Worm (Caenorhabditis elegans) whole organism, young adult: Measurements from ENCODE around the gene cbs-2.

ENCODE experiments used
- D2030.7 ChIP-seq: fragments of 200-800 bp; sonication (Bioruptor generic); IDR thresholded peaks from 2 replicates; pipeline ENCODE4 v1.3.6; 2022; ENCODE audit warnings: missing genetic modification reagents, missing genetic modification characterization, missing compliant biosample characterization
- F33H1.4 ChIP-seq: fragments of 200-800 bp; sonication (Bioruptor generic); IDR thresholded peaks from 2 replicates; pipeline ENCODE4 v1.3.6; 2022; ENCODE audit warnings: missing genetic modification reagents, missing genetic modification characterization, missing compliant biosample characterization
- F37B4.10 ChIP-seq: fragments of 200-800 bp; sonication (Bioruptor generic); IDR thresholded peaks from 2 replicates; pipeline ENCODE4 v1.3.6; 2022; ENCODE audit warnings: missing genetic modification characterization, missing compliant biosample characterization
- F39B2.1 ChIP-seq: fragments of 200-800 bp; sonication (Bioruptor generic); IDR thresholded peaks from 2 replicates; pipeline ENCODE4 v1.3.6; 2022; ENCODE audit warnings: missing genetic modification reagents, missing genetic modification characterization, missing compliant biosample characterization
- F55B11.4 ChIP-seq: sonication (generic microtip); optimal IDR thresholded peaks from 2 replicates; lab custom pipeline; 2016; ENCODE audit warnings: missing compliant biosample characterization, missing genetic modification characterization, borderline replicate concordance; ENCODE audit not compliant: insufficient read depth
- F57A8.1 ChIP-seq: fragments of 200-800 bp; sonication (Bioruptor generic); optimal IDR thresholded peaks from 2 replicates; lab custom pipeline; 2018; ENCODE audit warnings: mild to moderate bottlenecking, missing genetic modification characterization, moderate library complexity, missing compliant biosample characterization
- T26A5.8 ChIP-seq: sonication (generic microtip); optimal IDR thresholded peaks from 2 replicates; lab custom pipeline; 2016; ENCODE audit warnings: missing genetic modification characterization, missing compliant biosample characterization
- ZK185.1 ChIP-seq: sonication (generic microtip); optimal IDR thresholded peaks from 2 replicates; lab custom pipeline; 2016; ENCODE audit warnings: mild to moderate bottlenecking, missing genetic modification characterization, missing compliant biosample characterization; ENCODE audit not compliant: poor library complexity, severe bottlenecking
- aptf-3 ChIP-seq: fragments of 200-800 bp; sonication (Bioruptor generic); IDR thresholded peaks from 2 replicates; pipeline ENCODE4 v1.3.6; 2022; ENCODE audit warnings: missing genetic modification characterization, missing compliant biosample characterization
- attf-3 ChIP-seq: fragments of 200-800 bp; sonication (Bioruptor generic); conservative IDR thresholded peaks from 2 replicates; pipeline ENCODE4 v1.3.6; 2022; ENCODE audit warnings: missing genetic modification reagents, missing genetic modification characterization, missing compliant biosample characterization
- ceh-100 ChIP-seq: fragments of 200-800 bp; sonication (Bioruptor generic); IDR thresholded peaks from 2 replicates; pipeline ENCODE4 v1.3.6; 2022; ENCODE audit warnings: missing genetic modification reagents, missing genetic modification characterization, missing compliant biosample characterization
- ceh-27 ChIP-seq: fragments of 200-800 bp; sonication (Bioruptor generic); optimal IDR thresholded peaks from 2 replicates; lab custom pipeline; 2018; ENCODE audit warnings: mild to moderate bottlenecking, missing genetic modification characterization, moderate library complexity, missing compliant biosample characterization
- ceh-40 ChIP-seq: fragments of 200-800 bp; sonication (Bioruptor generic); IDR thresholded peaks from 2 replicates; pipeline ENCODE4 v1.3.6; 2022; ENCODE audit warnings: missing genetic modification characterization, missing compliant biosample characterization
- efl-1 ChIP-seq: fragments of 150-350 bp; optimal IDR thresholded peaks from 2 replicates; lab custom pipeline; 2014; ENCODE audit warnings: missing biosample characterization, missing genetic modification reagents, missing genetic modification characterization
- egrh-3 ChIP-seq: fragments of 200-800 bp; sonication (Bioruptor generic); IDR thresholded peaks from 2 replicates; pipeline ENCODE4 v1.3.6; 2022; ENCODE audit warnings: missing genetic modification reagents, missing genetic modification characterization, missing compliant biosample characterization
- fkh-3 ChIP-seq: sonication (generic microtip); optimal IDR thresholded peaks from 2 replicates; lab custom pipeline; 2016; ENCODE audit warnings: mild to moderate bottlenecking, missing genetic modification characterization, missing compliant biosample characterization
- hmg-1.2 ChIP-seq: fragments of 200-800 bp; sonication (Bioruptor generic); IDR thresholded peaks from 2 replicates; pipeline ENCODE4 v1.3.6; 2022; ENCODE audit warnings: missing genetic modification reagents, missing genetic modification characterization, missing compliant biosample characterization
- hsf-1 ChIP-seq: fragments of 200-800 bp; sonication (Bioruptor generic); IDR thresholded peaks from 2 replicates; pipeline ENCODE4 v1.3.6; 2022; ENCODE audit warnings: missing genetic modification reagents, missing genetic modification characterization, missing compliant biosample characterization
- lin-35 ChIP-seq, 3 experiments: fragments of 150-350 bp in 2 of 3; sonication (generic microtip) in 1 of 3; optimal IDR thresholded peaks; 2 replicates each; lab custom pipeline; 2014 to 2018; ENCODE audit warnings: missing biosample characterization in 3 of 3, missing genetic modification characterization in 3 of 3, missing genetic modification reagents in 3 of 3
- lir-1 ChIP-seq: fragments of 200-800 bp; sonication (Bioruptor generic); conservative IDR thresholded peaks from 2 replicates; pipeline ENCODE4 v1.3.6; 2022; ENCODE audit warnings: missing genetic modification reagents, missing genetic modification characterization, missing compliant biosample characterization
- lsl-1 ChIP-seq: fragments of 200-800 bp; sonication (Bioruptor generic); optimal IDR thresholded peaks from 2 replicates; lab custom pipeline; 2018; ENCODE audit warnings: mild to moderate bottlenecking, missing genetic modification characterization, moderate library complexity, missing compliant biosample characterization
- madf-10 ChIP-seq: sonication (generic microtip); optimal IDR thresholded peaks from 2 replicates; lab custom pipeline; 2016; ENCODE audit warnings: mild to moderate bottlenecking, missing genetic modification characterization, missing compliant biosample characterization
- madf-3 ChIP-seq: fragments of 200-800 bp; sonication (Bioruptor generic); IDR thresholded peaks from 2 replicates; pipeline ENCODE4 v1.3.6; 2022; ENCODE audit warnings: missing genetic modification reagents, missing genetic modification characterization, missing compliant biosample characterization
- madf-6 ChIP-seq: fragments of 200-800 bp; sonication (Bioruptor generic); IDR thresholded peaks from 2 replicates; pipeline ENCODE4 v1.3.6; 2022; ENCODE audit warnings: missing genetic modification reagents, missing genetic modification characterization, missing compliant biosample characterization
- madf-8 ChIP-seq: fragments of 200-800 bp; sonication (Bioruptor generic); conservative IDR thresholded peaks from 2 replicates; pipeline ENCODE4 v1.3.6; 2022; ENCODE audit warnings: missing genetic modification reagents, missing genetic modification characterization, missing compliant biosample characterization
- mcd-1 ChIP-seq: fragments of 200-800 bp; sonication (Bioruptor generic); IDR thresholded peaks from 2 replicates; pipeline ENCODE4 v1.3.6; 2022; ENCODE audit warnings: missing genetic modification reagents, missing genetic modification characterization, missing compliant biosample characterization
- nfya-1 ChIP-seq: sonication (generic microtip); optimal IDR thresholded peaks from 2 replicates; lab custom pipeline; 2017; ENCODE audit warnings: antibody characterized with exemption, missing compliant biosample characterization, missing genetic modification characterization, borderline replicate concordance; ENCODE audit not compliant: insufficient read depth
- nhr-179 ChIP-seq: sonication (generic microtip); optimal IDR thresholded peaks from 2 replicates; lab custom pipeline; 2016; ENCODE audit warnings: mild to moderate bottlenecking, missing genetic modification characterization, missing compliant biosample characterization
- pbrm-1 ChIP-seq: fragments of 200-800 bp; sonication (Bioruptor generic); IDR thresholded peaks from 2 replicates; pipeline ENCODE4 v1.3.6; 2022; ENCODE audit warnings: missing genetic modification reagents, missing genetic modification characterization, missing compliant biosample characterization
- snpc-1.3 ChIP-seq: sonication (generic microtip); optimal IDR thresholded peaks from 2 replicates; lab custom pipeline; 2017; ENCODE audit warnings: missing genetic modification characterization, mild to moderate bottlenecking, missing compliant biosample characterization, antibody characterized with exemption, moderate library complexity, missing genotype, missing genetic modification reagents; ENCODE audit not compliant: insufficient read depth
- sptf-2 ChIP-seq: fragments of 200-800 bp; sonication (Bioruptor generic); optimal IDR thresholded peaks from 2 replicates; lab custom pipeline; 2018; ENCODE audit warnings: mild to moderate bottlenecking, missing genetic modification characterization, missing compliant biosample characterization
- zfh-2 ChIP-seq: fragments of 200-800 bp; sonication (Bioruptor generic); conservative IDR thresholded peaks from 2 replicates; pipeline ENCODE4 v1.3.6; 2022; ENCODE audit warnings: missing genetic modification reagents, missing genetic modification characterization, missing compliant biosample characterization
- zim-3 ChIP-seq: sonication (generic microtip); optimal IDR thresholded peaks from 2 replicates; lab custom pipeline; 2017; ENCODE audit warnings: mild to moderate bottlenecking, missing genetic modification characterization, moderate library complexity, missing compliant biosample characterization
- ztf-26 ChIP-seq: sonication (generic microtip); optimal IDR thresholded peaks from 2 replicates; lab custom pipeline; 2017; ENCODE audit warnings: missing genetic modification characterization, missing compliant biosample characterization
- ztf-28 ChIP-seq: fragments of 200-800 bp; sonication (Bioruptor generic); IDR thresholded peaks from 2 replicates; pipeline ENCODE4 v1.3.6; 2022; ENCODE audit warnings: missing genetic modification reagents, missing genetic modification characterization, missing compliant biosample characterization

The cbs-2 gene

DNA sequence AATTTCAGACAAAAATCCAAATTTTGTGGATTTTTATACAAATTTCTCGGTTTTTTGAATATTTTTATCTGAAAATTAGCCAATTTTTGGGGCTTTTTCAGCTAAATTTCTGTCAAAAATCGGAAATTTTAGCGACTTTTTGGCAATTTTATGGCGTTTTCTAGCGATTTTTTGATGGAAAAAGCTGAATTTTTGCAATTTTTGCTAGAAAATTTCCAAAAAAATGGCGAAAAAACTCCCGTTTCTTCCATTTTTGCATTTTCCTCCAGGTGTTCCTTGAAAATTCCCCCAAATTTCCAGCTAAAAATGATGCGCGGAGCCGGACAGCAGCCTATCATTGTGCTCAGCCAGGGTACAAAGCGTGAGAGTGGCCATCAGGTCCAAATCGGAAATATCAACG lies 9.9 kb upstream of the cbs-2 start, which contains the start of gene cct-3:
TSS of gene cct-3 (plus strand) at position 301 of the 400 bp plus-strand sequence.
- no peak for TF ChIP-seq madf-10 (tag; lab: Kevin White, UChicago)
- TF ChIP-seq zim-3 (tag; lab: Kevin White, UChicago), result no peak
- no peak for TF ChIP-seq hmg-1.2
- no peak for TF ChIP-seq ceh-40
- no peak for TF ChIP-seq nfya-1 (tag; lab: Kevin White, UChicago)
- no peak for TF ChIP-seq lir-1 (GFP tag; lab: Robert Waterston, UW)
- no peak for TF ChIP-seq ceh-100 (GFP tag; lab: Robert Waterston, UW)
- TF ChIP-seq ZK185.1 (tag; lab: Kevin White, UChicago), result no peak
- TF ChIP-seq sptf-2, result no peak
- TF ChIP-seq lin-35 (GFP tag; optimal IDR thresholded peaks at IDR 0.05; lab: Kevin White, UChicago), result no peak
- TF ChIP-seq F37B4.10 (GFP tag; lab: Robert Waterston, UW), result no peak
- TF ChIP-seq, all 124 proteins: peak for 0

DNA sequence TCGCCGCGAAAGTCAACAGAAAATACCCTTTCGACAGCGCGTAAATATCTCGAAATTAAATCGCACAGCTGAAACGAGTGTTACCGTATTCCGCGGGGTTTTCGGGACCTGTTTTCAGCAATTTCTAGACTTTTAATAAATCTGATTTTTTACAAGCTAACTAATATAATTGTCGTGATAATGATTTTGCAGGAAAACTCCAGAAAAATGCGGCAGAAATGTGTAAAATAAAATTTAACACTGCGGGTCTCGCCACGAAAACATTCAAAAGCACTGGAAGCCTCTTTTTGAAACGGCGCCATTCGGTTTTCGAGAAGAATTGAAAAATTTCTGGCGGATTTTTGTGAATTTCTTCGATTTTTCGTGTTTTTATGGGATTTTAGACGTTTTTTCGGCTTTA lies 9.1 kb upstream of the cbs-2 start, which contains the start of gene F54A3.6:
TSS of gene F54A3.6 (minus strand) at position 42 of the 400 bp plus-strand sequence.
- TF ChIP-seq lsl-1 (GFP tag; lab: Kevin White, UChicago) (peak; percentile 73), hsf-1 (GFP tag; lab: Robert Waterston, UW) (peak; percentile 80), mcd-1 (GFP tag; lab: Robert Waterston, UW) (0 out of 2 replicates have a peak, but pooled peaks have one; percentile 29), efl-1 (GFP tag; lab: Kevin White, UChicago) (peak; percentile 17), D2030.7 (GFP tag; lab: Robert Waterston, UW) (peak; percentile 52; the same call in 1 of the 2 replicates), madf-6 (peak; percentile 68), madf-8 (GFP tag; lab: Robert Waterston, UW) (peak; percentile 30; the same call in 1 of the 2 replicates), F33H1.4 (GFP tag; lab: Robert Waterston, UW) (peak; percentile 89), hmg-1.2 (peak; percentile 25; the same call in 1 of the 2 replicates)

DNA sequence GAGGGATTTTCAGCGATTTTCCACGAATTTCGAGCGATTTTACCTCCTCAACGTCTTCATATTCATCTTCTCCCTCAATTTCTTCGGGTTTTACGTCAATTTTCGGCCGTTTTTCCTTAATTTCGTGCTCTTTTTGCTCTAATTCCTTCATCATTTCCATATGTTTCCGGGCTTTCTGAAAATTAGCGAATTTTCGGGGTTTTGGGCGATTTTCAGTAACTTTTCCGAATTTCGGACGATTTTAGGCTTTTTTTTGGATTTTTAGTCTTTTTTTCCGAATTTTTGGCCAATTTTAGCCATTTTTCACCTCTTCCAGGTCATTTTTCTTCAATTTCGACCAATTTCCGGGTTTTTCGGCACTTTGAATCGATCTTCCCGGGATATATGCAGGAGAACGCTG lies 7.0 kb upstream of the cbs-2 start:
- no peak for TF ChIP-seq pbrm-1 (GFP tag; lab: Robert Waterston, UW)
- TF ChIP-seq F55B11.4 (tag; lab: Kevin White, UChicago), result no peak
- TF ChIP-seq nhr-179 (tag; lab: Kevin White, UChicago), result no peak
- no peak for TF ChIP-seq D2030.7 (GFP tag; lab: Robert Waterston, UW)
- no peak for TF ChIP-seq attf-3 (GFP tag; lab: Robert Waterston, UW)
- TF ChIP-seq ceh-100 (GFP tag; lab: Robert Waterston, UW), result no peak

ce11 chrII:2225608-2226007 lies 2.2 kb upstream of the cbs-2 start, which contains the start of gene F54A3.5:
TSS of gene F54A3.5 (minus strand) at chrII:2225708.
- TF ChIP-seq hmg-1.2, result no peak
- no peak for TF ChIP-seq F57A8.1 (GFP tag; lab: Kevin White, UChicago)
- no peak for TF ChIP-seq F39B2.1 (GFP tag; lab: Robert Waterston, UW)
- TF ChIP-seq fkh-3 (tag; lab: Kevin White, UChicago), result no peak
- no peak for TF ChIP-seq T26A5.8
- no peak for TF ChIP-seq D2030.7 (GFP tag; lab: Robert Waterston, UW)
- TF ChIP-seq, all 124 proteins: peak for 0

DNA sequence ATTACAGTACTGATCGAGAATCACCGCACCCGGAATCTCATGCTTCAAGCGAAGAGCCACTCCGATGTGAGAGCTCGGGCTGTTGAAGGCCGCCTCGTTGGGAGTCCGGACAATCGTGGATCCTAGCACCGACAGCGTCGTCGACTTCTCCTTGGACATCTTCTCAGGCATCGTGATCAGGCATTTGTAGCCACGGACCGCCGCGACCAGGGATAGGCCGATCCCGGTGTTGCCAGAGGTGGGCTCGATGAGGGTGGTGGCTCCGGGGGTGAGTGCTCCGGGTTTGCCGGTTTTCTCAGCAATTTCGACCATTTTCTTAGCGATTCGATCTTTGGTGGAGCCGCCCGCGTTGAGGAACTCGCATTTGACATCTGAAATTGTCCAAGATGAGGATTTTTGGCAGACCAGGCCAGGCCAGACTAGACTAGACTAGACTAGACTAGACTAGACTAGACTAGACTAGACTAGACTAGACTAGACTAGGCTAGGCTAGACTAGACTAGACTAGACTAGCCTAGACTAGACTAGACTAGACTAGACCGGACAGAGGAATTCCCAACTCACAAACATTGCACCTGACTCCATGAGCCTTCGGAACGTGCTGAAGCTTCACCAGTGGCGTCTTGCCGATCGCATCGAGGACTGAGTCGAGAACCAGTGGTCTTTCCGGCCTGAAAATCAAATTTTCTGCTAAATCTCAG lies 2.0 kb downstream of the cbs-2 start:
- TF ChIP-seq ceh-27 (GFP tag; lab: Kevin White, UChicago) (no peak), F57A8.1 (GFP tag; lab: Kevin White, UChicago) (no peak), egrh-3 (GFP tag; lab: Robert Waterston, UW) (peak; percentile 64; the same call in 1 of the 2 replicates), zfh-2 (peak; percentile 43; the same call in 1 of the 2 replicates), ztf-26 (tag; lab: Kevin White, UChicago) (no peak), madf-3 (GFP tag; lab: Robert Waterston, UW) (0 out of 2 replicates have a peak, but pooled peaks have one; percentile 4), snpc-1.3 (tag; lab: Kevin White, UChicago) (no peak), aptf-3 (no peak), ztf-28 (GFP tag; lab: Robert Waterston, UW) (no peak)
